Worm (Caenorhabditis elegans) whole organism, L2 larva: Measurements from ENCODE around the gene clec-32.

Experiments
- C34F6.9 ChIP-seq: fragments of 150-350 bp; optimal IDR thresholded peaks from 2 replicates; lab custom pipeline; 2014; ENCODE audit warnings: missing biosample characterization, missing genetic modification characterization
- F13H6.1 ChIP-seq: sonication (generic microtip); optimal IDR thresholded peaks from 2 replicates; lab custom pipeline; 2016; ENCODE audit warnings: missing genetic modification characterization, missing compliant biosample characterization
- ceh-82 ChIP-seq: fragments of 150-350 bp; optimal IDR thresholded peaks from 2 replicates; lab custom pipeline; 2014; ENCODE audit warnings: missing biosample characterization, missing genetic modification characterization
- dmd-4 ChIP-seq: sonication (generic microtip); optimal IDR thresholded peaks from 2 replicates; lab custom pipeline; 2017; ENCODE audit warnings: missing biosample characterization, missing genetic modification characterization
- fos-1 ChIP-seq: fragments of 150-350 bp; optimal IDR thresholded peaks from 2 replicates; lab custom pipeline; 2014; ENCODE audit warnings: missing biosample characterization, missing genetic modification characterization
- lin-39 ChIP-seq: fragments of 150-350 bp; optimal IDR thresholded peaks from 2 replicates; lab custom pipeline; 2014; ENCODE audit warnings: missing biosample characterization, missing genetic modification reagents, missing genetic modification characterization
- lsy-2 ChIP-seq, 2 experiments: fragments of 150-350 bp in 1 of 2; sonication (generic microtip) in 1 of 2; optimal IDR thresholded peaks; 2 replicates each; lab custom pipeline; 2014 to 2017; ENCODE audit warnings: missing biosample characterization in 2 of 2, missing genetic modification characterization in 2 of 2
- mbf-1 ChIP-seq: sonication (generic microtip); optimal IDR thresholded peaks from 2 replicates; lab custom pipeline; 2017; ENCODE audit warnings: missing biosample characterization, missing genetic modification characterization
- nhr-6 ChIP-seq: fragments of 150-350 bp; optimal IDR thresholded peaks from 2 replicates; lab custom pipeline; 2014; ENCODE audit warnings: missing biosample characterization, missing genetic modification characterization
- skn-1 ChIP-seq: sonication (generic microtip); optimal IDR thresholded peaks from 2 replicates; lab custom pipeline; 2017; ENCODE audit warnings: missing biosample characterization, missing genetic modification characterization
- snpc-4 ChIP-seq: fragments of 150-350 bp; optimal IDR thresholded peaks from 2 replicates; lab custom pipeline; 2014; ENCODE audit warnings: missing biosample characterization, missing genetic modification characterization
- unc-55 ChIP-seq: fragments of 150-350 bp; sonication (generic microtip); optimal IDR thresholded peaks from 3 replicates; lab custom pipeline; 2014; ENCODE audit warnings: missing biosample characterization, missing genetic modification reagents, missing genetic modification characterization
- unc-62 ChIP-seq: fragments of 150-350 bp; optimal IDR thresholded peaks from 2 replicates; lab custom pipeline; 2014; ENCODE audit warnings: missing biosample characterization, missing genetic modification reagents, missing genetic modification characterization
- ztf-4 ChIP-seq: fragments of 150-350 bp; optimal IDR thresholded peaks from 2 replicates; lab custom pipeline; 2014; ENCODE audit warnings: missing biosample characterization, missing genetic modification characterization

DNA sequence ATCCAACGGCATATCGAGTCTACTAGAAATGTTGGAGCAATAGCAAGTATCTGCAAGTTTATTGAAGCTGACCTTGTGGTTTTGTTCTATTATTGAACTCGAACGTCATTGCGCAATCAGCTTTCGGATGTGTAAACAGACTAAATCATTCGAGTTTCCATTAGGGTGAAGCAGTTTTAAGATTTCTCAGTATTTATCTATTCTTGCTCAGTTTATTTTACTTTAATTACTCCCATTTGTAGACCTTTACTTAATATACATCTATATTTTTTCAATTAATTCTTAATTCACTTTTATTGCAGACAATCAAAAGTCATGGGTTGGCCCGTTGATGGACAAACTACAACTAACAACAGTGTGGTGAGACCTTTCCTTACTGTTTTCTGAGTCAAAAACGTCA lies 19.1 kb upstream of the clec-32 start, which contains the start of gene F09C6.14:
- TF ChIP-seq fos-1 (tag; lab: Kevin White, UChicago) (no peak), F13H6.1 (tag; lab: Kevin White, UChicago) (no peak), ztf-4 (tag; lab: Kevin White, UChicago) (no peak), unc-62 (GFP tag; lab: Kevin White, UChicago) (no peak), dmd-4 (no peak), lin-39 (tag; lab: Kevin White, UChicago) (no peak), unc-55 (GFP tag; lab: Kevin White, UChicago) (no peak), lsy-2 (tag; optimal IDR thresholded peaks at IDR 0.05; lab: Kevin White, UChicago) (no peak), mbf-1 (tag; lab: Kevin White, UChicago) (no peak), snpc-4 (tag; lab: Kevin White, UChicago) (no peak), nhr-6 (no peak), C34F6.9 (no peak), skn-1 (tag; lab: Kevin White, UChicago) (no peak), ceh-82 (tag; lab: Kevin White, UChicago) (no peak)
